Fruit fly (Drosophila melanogaster) whole organism, embryonic: Measurements from ENCODE around the gene Arl6IP1.

Experiments
- Abd-B ChIP-seq: fragments of 200-800 bp; sonication (Bioruptor generic); optimal IDR thresholded peaks from 2 replicates; lab custom pipeline; 2018; ENCODE audit warnings: missing biosample characterization, mild to moderate bottlenecking, missing genetic modification characterization, moderate library complexity
- Antp ChIP-seq: fragments of 200-800 bp; sonication (Bioruptor generic); optimal IDR thresholded peaks from 3 replicates; lab custom pipeline; 2016; ENCODE audit warnings: missing biosample characterization, missing genetic modification characterization
- Awh ChIP-seq: fragments of 200-800 bp; sonication (Bioruptor generic); IDR thresholded peaks from 2 replicates; pipeline ENCODE4, ENCODE4 v1.3.6; 2022; ENCODE audit warnings: missing biosample characterization, missing genetic modification characterization
- Bteb2 ChIP-seq: fragments of 200-800 bp; sonication (Bioruptor generic); optimal IDR thresholded peaks from 2 replicates; lab custom pipeline; 2016; ENCODE audit warnings: missing biosample characterization, missing genetic modification characterization
- CG10147 ChIP-seq: fragments of 200-800 bp; sonication (Bioruptor generic); optimal IDR thresholded peaks from 2 replicates; lab custom pipeline; 2019; ENCODE audit warnings: missing biosample characterization, mild to moderate bottlenecking, missing genetic modification characterization, moderate library complexity
- CG10267 ChIP-seq: fragments of 200-800 bp; sonication (Bioruptor generic); optimal IDR thresholded peaks from 2 replicates; lab custom pipeline; 2018; ENCODE audit warnings: missing biosample characterization, mild to moderate bottlenecking, missing genetic modification characterization, moderate library complexity
- CG13287 ChIP-seq: fragments of 200-800 bp; sonication (Bioruptor generic); IDR thresholded peaks from 2 replicates; pipeline ENCODE4 v1.3.6; 2022; ENCODE audit warnings: missing biosample characterization, missing genetic modification characterization; ENCODE audit not compliant: partially characterized antibody
- CG13775 ChIP-seq: fragments of 200-800 bp; sonication (Bioruptor generic); optimal IDR thresholded peaks from 3 replicates; lab custom pipeline; 2017; ENCODE audit warnings: missing biosample characterization, mild to moderate bottlenecking, missing genetic modification characterization
- CG15696 ChIP-seq: fragments of 200-800 bp; sonication (Bioruptor generic); optimal IDR thresholded peaks from 2 replicates; lab custom pipeline; 2019; ENCODE audit warnings: missing biosample characterization, mild to moderate bottlenecking, missing genetic modification characterization, moderate library complexity
- CG16815 ChIP-seq: fragments of 200-800 bp; sonication (Bioruptor generic); optimal IDR thresholded peaks from 3 replicates; lab custom pipeline; 2017; ENCODE audit warnings: missing biosample characterization, mild to moderate bottlenecking, missing genetic modification characterization
- CG18011 ChIP-seq: fragments of 200-800 bp; sonication (Bioruptor generic); optimal IDR thresholded peaks from 2 replicates; lab custom pipeline; 2017; ENCODE audit warnings: missing biosample characterization, missing genetic modification characterization, mild to moderate bottlenecking, moderate library complexity, missing genotype
- CG1832 ChIP-seq: fragments of 200-800 bp; sonication (Bioruptor generic); optimal IDR thresholded peaks from 2 replicates; lab custom pipeline; 2017; ENCODE audit warnings: missing biosample characterization, mild to moderate bottlenecking, missing genetic modification characterization, inconsistent platforms
- CG2889 ChIP-seq: fragments of 200-800 bp; sonication (Bioruptor generic); IDR thresholded peaks from 3 replicates; pipeline ENCODE4 v1.3.6; 2022; ENCODE audit warnings: missing biosample characterization, missing genetic modification characterization
- CG30403 ChIP-seq: fragments of 200-800 bp; sonication (Bioruptor generic); optimal IDR thresholded peaks from 3 replicates; lab custom pipeline; 2016; ENCODE audit warnings: missing biosample characterization, missing genetic modification characterization
- CG3281 ChIP-seq: fragments of 200-800 bp; sonication (Bioruptor generic); optimal IDR thresholded peaks from 3 replicates; lab custom pipeline; 2017; ENCODE audit warnings: missing biosample characterization, mild to moderate bottlenecking, missing genetic modification characterization
- CG34376 ChIP-seq: fragments of 200-800 bp; sonication (Bioruptor generic); optimal IDR thresholded peaks from 2 replicates; lab custom pipeline; 2018; ENCODE audit warnings: missing biosample characterization, mild to moderate bottlenecking, missing genetic modification characterization
- CG4820 ChIP-seq: fragments of 200-800 bp; sonication (Bioruptor generic); optimal IDR thresholded peaks from 3 replicates; lab custom pipeline; 2016; ENCODE audit warnings: missing biosample characterization, missing genetic modification characterization
- CG8944 ChIP-seq: fragments of 200-800 bp; sonication (Bioruptor generic); optimal IDR thresholded peaks from 3 replicates; lab custom pipeline; 2016; ENCODE audit warnings: missing biosample characterization, missing genetic modification characterization
- Doc3 ChIP-seq: fragments of 200-800 bp; sonication (Bioruptor generic); IDR thresholded peaks from 3 replicates; pipeline ENCODE4 v1.3.6; 2022; ENCODE audit warnings: missing biosample characterization, missing genetic modification characterization; ENCODE audit not compliant: partially characterized antibody
- E2f2 ChIP-seq: fragments of 200-800 bp; sonication (Bioruptor generic); IDR thresholded peaks from 2 replicates; pipeline ENCODE4 v1.3.6; 2022; ENCODE audit warnings: missing biosample characterization, missing genetic modification characterization
- Ets65A ChIP-seq: fragments of 200-800 bp; sonication (Bioruptor generic); peaks from one replicate; lab custom pipeline; 2016; ENCODE audit warnings: missing biosample characterization, missing genetic modification characterization
- Gug ChIP-seq: fragments of 200-800 bp; sonication (Bioruptor generic); IDR thresholded peaks from 4 replicates; pipeline ENCODE4 v1.3.6; 2022; ENCODE audit warnings: missing biosample characterization, missing genetic modification characterization
- HmgD ChIP-seq: fragments of 200-800 bp; sonication (Bioruptor generic); optimal IDR thresholded peaks from 3 replicates; lab custom pipeline; 2016; ENCODE audit warnings: missing biosample characterization, missing genetic modification characterization
- Hr39 ChIP-seq: fragments of >200 bp; optimal IDR thresholded peaks from 2 replicates; lab custom pipeline; 2017
- Kr ChIP-seq: fragments of 200-800 bp; sonication (Bioruptor generic); optimal IDR thresholded peaks from 2 replicates; lab custom pipeline; 2017; ENCODE audit warnings: missing biosample characterization, mild to moderate bottlenecking, missing genetic modification characterization
- Meics ChIP-seq: fragments of 200-800 bp; sonication (Bioruptor generic); optimal IDR thresholded peaks from 2 replicates; lab custom pipeline; 2017; ENCODE audit warnings: missing biosample characterization, mild to moderate bottlenecking, missing genetic modification characterization
- Mes4 ChIP-seq: fragments of 200-800 bp; sonication (Bioruptor generic); optimal IDR thresholded peaks from 2 replicates; lab custom pipeline; 2016; ENCODE audit warnings: missing biosample characterization, missing genetic modification characterization
- Nf-YA ChIP-seq: fragments of 200-800 bp; sonication (Bioruptor generic); IDR thresholded peaks from 2 replicates; pipeline ENCODE4 v1.3.6; 2022; ENCODE audit warnings: missing biosample characterization, missing genetic modification characterization
- Nf-YC ChIP-seq: fragments of 200-800 bp; optimal IDR thresholded peaks from 3 replicates; lab custom pipeline; 2019; ENCODE audit warnings: missing biosample characterization, mild to moderate bottlenecking, missing genetic modification characterization, moderate library complexity
- Pdp1 ChIP-seq, 2 experiments: fragments of 200-800 bp; sonication (Bioruptor generic); optimal IDR thresholded peaks; 3 replicates each; lab custom pipeline; 2016; ENCODE audit warnings: missing biosample characterization in 2 of 2, missing genetic modification characterization in 2 of 2, mild to moderate bottlenecking in 1 of 2, moderate library complexity in 1 of 2
- Side ChIP-seq: fragments of 200-800 bp; sonication (Bioruptor generic); optimal IDR thresholded peaks from 2 replicates; lab custom pipeline; 2016; ENCODE audit warnings: missing biosample characterization, missing genetic modification characterization
- Taf1 ChIP-seq: fragments of 200-800 bp; sonication (Bioruptor generic); IDR thresholded peaks from 2 replicates; pipeline ENCODE4 v1.3.6; 2022; ENCODE audit warnings: missing biosample characterization, missing genetic modification characterization
- Xbp1 ChIP-seq: fragments of 200-800 bp; sonication (Bioruptor generic); optimal IDR thresholded peaks from 3 replicates; lab custom pipeline; 2016; ENCODE audit warnings: missing biosample characterization, mild to moderate bottlenecking, missing genetic modification characterization
- Xrp1 ChIP-seq: fragments of 200-800 bp; sonication (Bioruptor generic); IDR thresholded peaks from 2 replicates; pipeline ENCODE4 v1.3.6; 2022; ENCODE audit warnings: missing biosample characterization, missing genetic modification characterization
- crc ChIP-seq: fragments of 200-800 bp; sonication (Bioruptor generic); optimal IDR thresholded peaks from 2 replicates; lab custom pipeline; 2016; ENCODE audit warnings: missing biosample characterization, missing genetic modification characterization
- crp ChIP-seq, 2 experiments: fragments of 200-800 bp; sonication (Bioruptor generic); optimal IDR thresholded peaks; 2 replicates in 1 of 2; 3 replicates in 1 of 2; lab custom pipeline; 2017; ENCODE audit warnings: missing biosample characterization in 2 of 2, missing genetic modification characterization in 2 of 2, mild to moderate bottlenecking in 1 of 2, moderate library complexity in 1 of 2
- dm ChIP-seq: fragments of 200-800 bp; sonication (Bioruptor generic); optimal IDR thresholded peaks from 3 replicates; lab custom pipeline; 2016; ENCODE audit warnings: missing biosample characterization, missing genetic modification characterization
- dmrt99B ChIP-seq: fragments of 200-800 bp; sonication (Bioruptor generic); optimal IDR thresholded peaks from 2 replicates; lab custom pipeline; 2018; ENCODE audit warnings: missing biosample characterization, mild to moderate bottlenecking, missing genetic modification characterization, moderate library complexity
- ems ChIP-seq: fragments of 200-800 bp; sonication (Bioruptor generic); optimal IDR thresholded peaks from 3 replicates; lab custom pipeline; 2016; ENCODE audit warnings: missing biosample characterization, missing genetic modification characterization
- hb ChIP-seq: fragments of 200-800 bp; sonication (Bioruptor generic); IDR thresholded peaks from 3 replicates; pipeline ENCODE4 v1.3.6; 2022; ENCODE audit warnings: missing biosample characterization, missing genetic modification characterization; ENCODE audit not compliant: partially characterized antibody
- hth ChIP-seq: fragments of >200 bp; optimal IDR thresholded peaks from 2 replicates; lab custom pipeline; 2017; ENCODE audit warnings: inconsistent platforms
- ind ChIP-seq: fragments of 200-800 bp; sonication (Bioruptor generic); optimal IDR thresholded peaks from 3 replicates; lab custom pipeline; 2016; ENCODE audit warnings: missing biosample characterization, missing genetic modification characterization
- jumu ChIP-seq: fragments of 200-800 bp; sonication (Bioruptor generic); optimal IDR thresholded peaks from 3 replicates; lab custom pipeline; 2016; ENCODE audit warnings: missing biosample characterization, missing genetic modification characterization
- kni ChIP-seq: fragments of 200-800 bp; sonication (Bioruptor generic); optimal IDR thresholded peaks from 3 replicates; lab custom pipeline; 2017; ENCODE audit warnings: mild to moderate bottlenecking, missing biosample characterization, missing genetic modification reagents, missing genetic modification characterization
- knrl ChIP-seq: fragments of 200-800 bp; sonication (Bioruptor generic); IDR thresholded peaks from 3 replicates; pipeline ENCODE4 v1.3.6; 2022; ENCODE audit warnings: missing biosample characterization, missing genetic modification characterization; ENCODE audit not compliant: partially characterized antibody
- scrt ChIP-seq: fragments of 200-800 bp; sonication (Bioruptor generic); optimal IDR thresholded peaks from 2 replicates; lab custom pipeline; 2018; ENCODE audit warnings: missing biosample characterization, mild to moderate bottlenecking, missing genetic modification characterization, moderate library complexity
- seq ChIP-seq: fragments of 200-800 bp; sonication (Bioruptor generic); IDR thresholded peaks from 2 replicates; pipeline ENCODE4 v1.3.6; 2022; ENCODE audit warnings: missing biosample characterization, missing genetic modification characterization
- so ChIP-seq: fragments of 200-800 bp; sonication (Bioruptor generic); IDR thresholded peaks from 3 replicates; pipeline ENCODE4 v1.3.6; 2022; ENCODE audit warnings: missing biosample characterization, missing genetic modification characterization
- tup ChIP-seq: fragments of 200-800 bp; sonication (Bioruptor generic); optimal IDR thresholded peaks from 2 replicates; lab custom pipeline; 2016; ENCODE audit warnings: missing biosample characterization, mild to moderate bottlenecking, missing genetic modification characterization, moderate library complexity
- unc-4 ChIP-seq: fragments of 200-800 bp; sonication (Bioruptor generic); IDR thresholded peaks from 2 replicates; pipeline ENCODE4 v1.3.6; 2022; ENCODE audit warnings: missing biosample characterization, missing genetic modification characterization; ENCODE audit not compliant: partially characterized antibody
- zfh1 ChIP-seq: fragments of 200-800 bp; sonication (Bioruptor generic); IDR thresholded peaks from 3 replicates; pipeline ENCODE4 v1.3.6; 2022; ENCODE audit warnings: missing biosample characterization, missing genetic modification characterization
- zfh2 ChIP-seq: fragments of 200-800 bp; sonication (Bioruptor generic); optimal IDR thresholded peaks from 2 replicates; lab custom pipeline; 2016; ENCODE audit warnings: missing biosample characterization, missing genetic modification characterization

The Arl6IP1 gene

DNA sequence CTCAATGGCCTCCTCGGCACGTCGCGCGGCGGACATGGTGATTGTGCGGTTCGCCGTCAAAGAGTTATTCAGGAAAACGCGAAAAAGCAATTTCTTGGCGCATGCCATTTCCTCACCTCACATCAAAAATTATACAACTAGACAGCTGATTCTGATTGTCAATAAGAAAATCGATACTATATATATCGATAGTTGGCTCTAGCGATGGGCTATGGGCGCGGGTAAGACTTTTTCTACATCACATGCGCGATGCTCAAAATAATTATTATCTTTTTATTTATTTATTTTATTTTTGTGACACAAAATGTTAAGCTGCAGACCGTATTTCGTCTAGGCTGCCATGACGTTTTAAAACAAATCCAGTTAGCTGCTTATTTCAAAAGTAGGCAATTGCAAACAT lies 29.2 kb upstream of the Arl6IP1 start, which contains the start of gene CG10340 (continued):
- TF ChIP-seq CG2889 (GFP tag; lab: Robert Waterston, UW) (no peak), Side (no peak), CG30403 (GFP tag; lab: Kevin White, UChicago) (peak; percentile 9), Abd-B (GFP tag; lab: Kevin White, UChicago) (peak; percentile 19), HmgD (GFP tag; lab: Kevin White, UChicago) (no peak), zfh2 (GFP tag; lab: Kevin White, UChicago) (no peak), CG10267 (tag; lab: Kevin White, UChicago) (peak; percentile 17), crc (GFP tag; lab: Kevin White, UChicago) (no peak), so (GFP tag; lab: Robert Waterston, UW) (no peak), scrt (GFP tag; lab: Kevin White, UChicago) (no peak), CG1832 (GFP tag; lab: Kevin White, UChicago) (no peak), ind (GFP tag; lab: Kevin White, UChicago) (no peak), hth (lab: Kevin White, UChicago) (no peak), seq (GFP tag; lab: Robert Waterston, UW) (no peak), CG10147 (GFP tag; lab: Kevin White, UChicago) (no peak), CG18011 (GFP tag; lab: Kevin White, UChicago) (no peak), ems (no peak), Awh (no peak), Mes4 (GFP tag; lab: Kevin White, UChicago) (no peak), E2f2 (GFP tag; lab: Robert Waterston, UW) (peak; percentile 87), Taf1 (GFP tag; lab: Robert Waterston, UW) (no peak), Nf-YC (tag; lab: Kevin White, UChicago) (no peak), Doc3 (GFP tag; lab: Robert Waterston, UW) (peak; percentile 74), dmrt99B (tag; lab: Kevin White, UChicago) (no peak), Meics (GFP tag; lab: Kevin White, UChicago) (no peak), CG13287 (GFP tag; lab: Robert Waterston, UW) (peak; percentile 87), knrl (GFP tag; lab: Robert Waterston, UW) (peak; percentile 85), kni (GFP tag; lab: Kevin White, UChicago) (no peak), unc-4 (GFP tag; lab: Robert Waterston, UW) (peak; percentile 85), Xbp1 (GFP tag; lab: Kevin White, UChicago) (peak; percentile 18), Gug (GFP tag; lab: Robert Waterston, UW) (peak; percentile 25; the same call in 1 of the 4 replicates), Bteb2 (GFP tag; lab: Kevin White, UChicago) (no peak), CG4820 (GFP tag; lab: Kevin White, UChicago) (no peak), CG15696 (peak; percentile 11), Hr39 (lab: Kevin White, UChicago) (no peak), CG8944 (GFP tag; lab: Kevin White, UChicago) (no peak), tup (GFP tag; lab: Kevin White, UChicago) (no peak), dm (GFP tag; lab: Kevin White, UChicago) (peak; percentile 41), crp (GFP tag; optimal IDR thresholded peaks at IDR 0.05; lab: Kevin White, UChicago) (peak; percentile 63 to 91), CG16815 (GFP tag; lab: Kevin White, UChicago) (no peak), CG13775 (GFP tag; lab: Kevin White, UChicago) (peak; percentile 31), zfh1 (GFP tag; lab: Robert Waterston, UW) (no peak), Ets65A (no peak), CG3281 (no peak), hb (peak; percentile 65), Xrp1 (GFP tag; lab: Robert Waterston, UW) (no peak), jumu (GFP tag; lab: Kevin White, UChicago) (no peak), Kr (no peak), Antp (GFP tag; lab: Kevin White, UChicago) (no peak), Nf-YA (GFP tag; lab: Robert Waterston, UW) (no peak), CG34376 (no peak), Pdp1 (GFP tag; optimal IDR thresholded peaks at IDR 0.05; lab: Kevin White, UChicago) (peak in 1 of 2 experiments; percentile 99)
